Fruit fly (Drosophila melanogaster) whole organism, embryonic: ENCODE data around the gene CG14537.

ENCODE experiments used
- Ada2b ChIP-seq: fragments of 200-800 bp; sonication (Bioruptor generic); IDR thresholded peaks from 2 replicates; pipeline ENCODE4 v1.3.6; 2022; ENCODE audit warnings: missing biosample characterization, missing genetic modification characterization
- Adf1 ChIP-seq: fragments of 200-800 bp; sonication (Bioruptor generic); IDR thresholded peaks from 2 replicates; pipeline ENCODE4 v1.3.6; 2022; ENCODE audit warnings: missing biosample characterization, missing genetic modification characterization
- B-H2 ChIP-seq: fragments of 200-800 bp; sonication (Bioruptor generic); optimal IDR thresholded peaks from 2 replicates; lab custom pipeline; 2018; ENCODE audit warnings: missing biosample characterization, mild to moderate bottlenecking, missing genetic modification characterization
- CG10267 ChIP-seq: fragments of 200-800 bp; sonication (Bioruptor generic); optimal IDR thresholded peaks from 2 replicates; lab custom pipeline; 2018; ENCODE audit warnings: missing biosample characterization, mild to moderate bottlenecking, missing genetic modification characterization, moderate library complexity
- CG10366 ChIP-seq: fragments of 200-800 bp; sonication (Bioruptor generic); IDR thresholded peaks from 2 replicates; pipeline ENCODE4 v1.3.6; 2022; ENCODE audit warnings: missing biosample characterization, missing genetic modification characterization
- CG10462 ChIP-seq: fragments of 200-800 bp; sonication (Bioruptor generic); optimal IDR thresholded peaks from 2 replicates; lab custom pipeline; 2016; ENCODE audit warnings: missing biosample characterization, missing genetic modification characterization
- CG10565 ChIP-seq: fragments of 200-800 bp; sonication (Bioruptor generic); optimal IDR thresholded peaks from 3 replicates; lab custom pipeline; 2016; ENCODE audit warnings: missing biosample characterization, mild to moderate bottlenecking, missing genetic modification characterization
- CG10654 ChIP-seq: fragments of 200-800 bp; sonication (Bioruptor generic); optimal IDR thresholded peaks from 2 replicates; lab custom pipeline; 2016; ENCODE audit warnings: missing biosample characterization, missing genetic modification characterization
- CG14710 ChIP-seq: fragments of 200-800 bp; sonication (Bioruptor generic); optimal IDR thresholded peaks from 3 replicates; lab custom pipeline; 2019; ENCODE audit warnings: missing biosample characterization, mild to moderate bottlenecking, missing genetic modification characterization, moderate library complexity
- CG15479 ChIP-seq: fragments of 200-800 bp; sonication (Bioruptor generic); optimal IDR thresholded peaks from 3 replicates; lab custom pipeline; 2019; ENCODE audit warnings: missing biosample characterization, mild to moderate bottlenecking, missing genetic modification characterization, moderate library complexity
- CG32532 ChIP-seq: fragments of 200-800 bp; sonication (Bioruptor generic); IDR thresholded peaks from 2 replicates; pipeline ENCODE4 v1.3.6; 2022; ENCODE audit warnings: missing biosample characterization, missing genetic modification characterization
- CG33213 ChIP-seq: fragments of 200-800 bp; sonication (Bioruptor generic); optimal IDR thresholded peaks from 3 replicates; lab custom pipeline; 2016; ENCODE audit warnings: missing biosample characterization, missing genetic modification characterization
- CG4617 ChIP-seq: fragments of 200-800 bp; sonication (Bioruptor generic); optimal IDR thresholded peaks from 3 replicates; lab custom pipeline; 2016; ENCODE audit warnings: missing biosample characterization, missing genetic modification characterization, borderline replicate concordance
- CG5245 ChIP-seq: fragments of 200-800 bp; sonication (Bioruptor generic); optimal IDR thresholded peaks from 3 replicates; lab custom pipeline; 2016; ENCODE audit warnings: missing biosample characterization, missing genetic modification characterization
- CG6791 ChIP-seq: fragments of 200-800 bp; sonication (Bioruptor generic); IDR thresholded peaks from 3 replicates; pipeline ENCODE4 v1.3.6; 2022; ENCODE audit warnings: missing biosample characterization, missing genetic modification characterization; ENCODE audit not compliant: partially characterized antibody
- CG8281 ChIP-seq: fragments of 200-800 bp; sonication (Bioruptor generic); optimal IDR thresholded peaks from 2 replicates; lab custom pipeline; 2018; ENCODE audit warnings: missing biosample characterization, mild to moderate bottlenecking, missing genetic modification characterization, moderate library complexity
- CG9437 ChIP-seq: fragments of 200-800 bp; sonication (Bioruptor generic); optimal IDR thresholded peaks from 2 replicates; lab custom pipeline; 2018; ENCODE audit warnings: missing biosample characterization, mild to moderate bottlenecking, missing genetic modification characterization
- CG9727 ChIP-seq: fragments of 200-800 bp; sonication (Bioruptor generic); optimal IDR thresholded peaks from 3 replicates; lab custom pipeline; 2017; ENCODE audit warnings: missing biosample characterization, mild to moderate bottlenecking, missing genetic modification characterization
- Dip2 ChIP-seq: fragments of 200-800 bp; sonication (Bioruptor generic); IDR thresholded peaks from 2 replicates; pipeline ENCODE4 v1.3.6; 2022; ENCODE audit warnings: missing biosample characterization, missing genetic modification characterization
- Dref ChIP-seq: fragments of 200-800 bp; sonication (Bioruptor generic); IDR thresholded peaks from 2 replicates; pipeline ENCODE4 v1.3.6; 2022; ENCODE audit warnings: missing biosample characterization, missing genetic modification characterization
- Ets65A ChIP-seq: fragments of 200-800 bp; sonication (Bioruptor generic); peaks from one replicate; lab custom pipeline; 2016; ENCODE audit warnings: missing biosample characterization, missing genetic modification characterization
- Hmr ChIP-seq: fragments of 200-800 bp; sonication (Bioruptor generic); optimal IDR thresholded peaks from 3 replicates; lab custom pipeline; 2017; ENCODE audit warnings: mild to moderate bottlenecking, missing biosample characterization, missing genetic modification reagents, missing genetic modification characterization
- MTF-1 ChIP-seq: fragments of 200-800 bp; sonication (Bioruptor generic); optimal IDR thresholded peaks from 2 replicates; lab custom pipeline; 2018; ENCODE audit warnings: missing biosample characterization, mild to moderate bottlenecking, missing genetic modification characterization, borderline replicate concordance
- NFAT ChIP-seq: fragments of 200-800 bp; sonication (Bioruptor generic); IDR thresholded peaks from 2 replicates; pipeline ENCODE4 v1.3.6; 2022; ENCODE audit warnings: missing biosample characterization, missing genetic modification characterization
- Nf-YB ChIP-seq: fragments of 200-800 bp; sonication (Bioruptor generic); optimal IDR thresholded peaks from 3 replicates; lab custom pipeline; 2019; ENCODE audit warnings: missing biosample characterization, mild to moderate bottlenecking, missing genetic modification characterization, moderate library complexity
- PHDP ChIP-seq: fragments of 200-800 bp; sonication (Bioruptor generic); optimal IDR thresholded peaks from 3 replicates; lab custom pipeline; 2018; ENCODE audit warnings: missing biosample characterization, mild to moderate bottlenecking, missing genetic modification characterization, moderate library complexity
- ac ChIP-seq: fragments of 200-800 bp; sonication (Bioruptor generic); optimal IDR thresholded peaks from 3 replicates; lab custom pipeline; 2017; ENCODE audit warnings: missing biosample characterization, mild to moderate bottlenecking, missing genetic modification characterization
- ap ChIP-seq: fragments of 200-800 bp; sonication (Bioruptor generic); IDR thresholded peaks from 2 replicates; pipeline ENCODE4 v1.3.6; 2022; ENCODE audit warnings: missing biosample characterization, missing genetic modification characterization
- bcd ChIP-seq: fragments of 200-800 bp; sonication (Bioruptor generic); optimal IDR thresholded peaks from 2 replicates; lab custom pipeline; 2017; ENCODE audit warnings: missing biosample characterization, mild to moderate bottlenecking, missing genetic modification characterization
- jigr1 ChIP-seq: fragments of 200-800 bp; sonication (Bioruptor generic); IDR thresholded peaks from 3 replicates; pipeline ENCODE4 v1.3.6; 2022; ENCODE audit warnings: missing biosample characterization, missing genetic modification characterization
- nom ChIP-seq: fragments of 200-800 bp; sonication (Bioruptor generic); optimal IDR thresholded peaks from 2 replicates; lab custom pipeline; 2017; ENCODE audit warnings: missing biosample characterization, missing genetic modification characterization, mild to moderate bottlenecking, moderate library complexity, missing genetic modification reagents
- pan ChIP-seq, 4 experiments: fragments of >200 bp in 3 of 4; fragments of 200-800 bp in 1 of 4; sonication (Bioruptor generic) in 1 of 4; optimal IDR thresholded peaks in 3 of 4; IDR thresholded peaks in 1 of 4; 2 replicates each; pipeline versions ENCODE4 v1.3.6 to Lab custom; 2017 to 2022; ENCODE audit warnings: missing biosample characterization in 2 of 4, missing genetic modification characterization in 2 of 4, mixed read lengths in 1 of 4
- pzg ChIP-seq: fragments of 200-800 bp; sonication (Bioruptor generic); optimal IDR thresholded peaks from 3 replicates; lab custom pipeline; 2018; ENCODE audit warnings: missing biosample characterization, mild to moderate bottlenecking, missing genetic modification characterization, moderate library complexity
- row ChIP-seq: fragments of 200-800 bp; sonication (Bioruptor generic); IDR thresholded peaks from 3 replicates; pipeline ENCODE4 v1.3.6; 2022; ENCODE audit warnings: missing biosample characterization, missing genetic modification characterization
- sc ChIP-seq, 3 experiments: fragments of >200 bp in 2 of 3; fragments of 200-800 bp in 1 of 3; sonication (Bioruptor generic) in 1 of 3; optimal IDR thresholded peaks; 2 replicates in 2 of 3; 3 replicates in 1 of 3; lab custom pipeline; 2017; ENCODE audit warnings: mild to moderate bottlenecking in 1 of 3, missing biosample characterization in 1 of 3, missing genetic modification characterization in 1 of 3, missing genetic modification reagents in 1 of 3
- tio ChIP-seq: fragments of 200-800 bp; sonication (Bioruptor generic); optimal IDR thresholded peaks from 2 replicates; lab custom pipeline; 2017; ENCODE audit warnings: missing biosample characterization, missing genetic modification characterization, inconsistent platforms
- tll ChIP-seq, 2 experiments: fragments of 200-800 bp in 1 of 2; fragments of >200 bp in 1 of 2; sonication (Bioruptor generic) in 1 of 2; optimal IDR thresholded peaks; 2 replicates each; lab custom pipeline; 2017 to 2019; ENCODE audit warnings: missing biosample characterization in 2 of 2, missing genetic modification characterization in 2 of 2, mild to moderate bottlenecking in 1 of 2, moderate library complexity in 1 of 2
- toy ChIP-seq: fragments of 200-800 bp; sonication (Bioruptor generic); IDR thresholded peaks from 2 replicates; pipeline ENCODE4 v1.3.6; 2022; ENCODE audit warnings: missing biosample characterization, missing genetic modification characterization

CG14537 gene

dm6 chr2L:7821279-7821848 is 18.9 kb upstream of the CG14537 start (continued):
- no peak for TF ChIP-seq Dip2 (GFP tag; lab: Robert Waterston, UW)
- no peak for TF ChIP-seq sc (optimal IDR thresholded peaks at IDR 0.05; lab: Kevin White, UChicago)
- TF ChIP-seq sc (GFP tag; optimal IDR thresholded peaks at IDR 0.05; lab: Kevin White, UChicago) = peak; percentile 24
- peak; percentile 54 for TF ChIP-seq bcd
- peak; percentile 4 for TF ChIP-seq ac
- peak; percentile 72 for TF ChIP-seq CG32532
- peak; percentile 64 for TF ChIP-seq CG14710 (tag; lab: Kevin White, UChicago)
- TF ChIP-seq CG4617 (GFP tag; lab: Kevin White, UChicago) = peak; percentile 88
- peak; percentile 41 for TF ChIP-seq nom (GFP tag; lab: Kevin White, UChicago)
- peak; percentile 33 for TF ChIP-seq MTF-1
- no peak for TF ChIP-seq tll (GFP tag; optimal IDR thresholded peaks at IDR 0.05; lab: Kevin White, UChicago)
- TF ChIP-seq CG33213 = peak; percentile 38
- peak; percentile 9 for TF ChIP-seq PHDP
- peak; percentile 57 for TF ChIP-seq Ada2b (GFP tag; lab: Robert Waterston, UW)
- peak; percentile 32 for TF ChIP-seq CG10654
- TF ChIP-seq ap (GFP tag; lab: Robert Waterston, UW) = no peak
- peak; percentile 70 for TF ChIP-seq NFAT (GFP tag; lab: Robert Waterston, UW)
- TF ChIP-seq CG15479 (GFP tag; lab: Kevin White, UChicago) = peak; percentile 32
- TF ChIP-seq B-H2 (GFP tag; lab: Kevin White, UChicago) = no peak
- TF ChIP-seq pzg (GFP tag; lab: Kevin White, UChicago) = peak; percentile 64
- no peak for TF ChIP-seq tio
- TF ChIP-seq CG9727 = peak; percentile 63
- peak; percentile 86 for TF ChIP-seq Dref (GFP tag; lab: Robert Waterston, UW)
- no peak for TF ChIP-seq pan (optimal IDR thresholded peaks at IDR 0.05; lab: Kevin White, UChicago)
- TF ChIP-seq pan (GFP tag; optimal IDR thresholded peaks at IDR 0.05 in 1 of 2, IDR thresholded peaks at IDR 0.05 in 1 of 2) = peak in 1 of 2 experiments; percentile 73
- TF ChIP-seq CG9437 = peak; percentile 33
- TF ChIP-seq CG6791 (GFP tag; lab: Robert Waterston, UW) = peak; percentile 90
- peak; percentile 10 for TF ChIP-seq CG5245 (GFP tag; lab: Kevin White, UChicago)
- TF ChIP-seq jigr1 (GFP tag; lab: Robert Waterston, UW) = no peak
- no peak for TF ChIP-seq CG10565 (GFP tag; lab: Kevin White, UChicago)
- TF ChIP-seq CG10267 (tag; lab: Kevin White, UChicago) = peak; percentile 57
- TF ChIP-seq CG8281 (tag; lab: Kevin White, UChicago) = peak; percentile 54
- TF ChIP-seq row (GFP tag; lab: Robert Waterston, UW) = peak; percentile 82
- peak; percentile 42 for TF ChIP-seq CG10366
- TF ChIP-seq toy (GFP tag; lab: Robert Waterston, UW) = 0 out of 2 replicates have a peak, but pooled peaks have one; percentile 20
- TF ChIP-seq CG10462 (GFP tag; lab: Kevin White, UChicago) = no peak
- no peak for TF ChIP-seq Nf-YB (GFP tag; lab: Kevin White, UChicago)
- TF ChIP-seq Hmr = peak; percentile 66
- TF ChIP-seq Adf1 = peak; percentile 20; the same call in 1 of the 2 replicates
- TF ChIP-seq Ets65A = peak; percentile 92
- TF ChIP-seq, all 482 proteins: peak for 292
